Fruit fly (Drosophila melanogaster): ENCODE results near the gene Elo68beta.

The Elo68beta gene

DNA sequence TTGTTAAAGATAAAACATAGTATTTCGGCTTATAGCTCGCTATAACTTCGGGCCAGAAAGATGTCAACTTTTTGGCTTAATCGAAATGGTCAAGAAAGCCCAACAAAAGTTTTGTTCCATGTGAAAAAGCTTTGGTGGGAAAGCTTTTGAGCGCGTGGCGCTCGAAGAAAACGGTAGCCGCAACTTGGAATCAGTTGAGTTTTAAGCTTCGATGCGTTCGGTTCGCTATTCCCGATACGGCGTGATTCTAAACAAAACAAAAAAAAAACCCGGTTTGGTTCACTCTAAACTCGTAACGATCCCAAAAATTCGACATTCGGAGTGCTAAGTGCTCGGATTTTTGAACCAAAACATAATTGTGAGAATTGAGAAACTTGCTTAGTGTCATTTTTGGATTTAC lies 34.3 kb upstream of the Elo68beta start, which contains the start of gene IRSp53 (continued):
- TF ChIP-seq CG7556 (GFP tag; optimal IDR thresholded peaks at IDR 0.05) (no peak), Jarid2 (GFP tag; optimal IDR thresholded peaks at IDR 0.05) (peak; percentile 79), Pdp1 (GFP tag; optimal IDR thresholded peaks at IDR 0.05) (no peak), gro (GFP tag; optimal IDR thresholded peaks at IDR 0.05) (peak; percentile 21), CG15601 (tag; optimal IDR thresholded peaks at IDR 0.05) (no peak), cad (GFP tag; optimal IDR thresholded peaks at IDR 0.05) (no peak), br (optimal IDR thresholded peaks at IDR 0.05) (no peak), CG1529 (GFP tag; optimal IDR thresholded peaks at IDR 0.05) (no peak), sens-2 (GFP tag; IDR thresholded peaks at IDR 0.05) (no peak), CG13287 (GFP tag; IDR thresholded peaks at IDR 0.05; ENCODE audit: partially characterized antibody) (peak; percentile 31; the same call in 1 of the 2 replicates), CG18262 (tag; optimal IDR thresholded peaks at IDR 0.05) (no peak), crol (GFP tag; IDR thresholded peaks at IDR 0.05) (no peak), CG7745 (tag; optimal IDR thresholded peaks at IDR 0.05) (no peak), zfh2 (GFP tag; optimal IDR thresholded peaks at IDR 0.05) (no peak), fd102C (GFP tag; optimal IDR thresholded peaks at IDR 0.05) (no peak), inv (GFP tag; IDR thresholded peaks at IDR 0.05; ENCODE audit: partially characterized antibody) (no peak), CG17829 (tag; optimal IDR thresholded peaks at IDR 0.05) (no peak), BtbVII (GFP tag; optimal IDR thresholded peaks at IDR 0.05) (no peak), CG7372 (GFP tag; IDR thresholded peaks at IDR 0.05) (no peak), CG16813 (GFP tag; IDR thresholded peaks at IDR 0.05; ENCODE audit: partially characterized antibody) (no peak), grn (GFP tag; optimal IDR thresholded peaks at IDR 0.05) (no peak), dmrt11E (tag; optimal IDR thresholded peaks at IDR 0.05) (no peak), row (GFP tag; IDR thresholded peaks at IDR 0.05) (no peak), caup (GFP tag; optimal IDR thresholded peaks at IDR 0.05; ENCODE audit: severe bottlenecking) (peak; percentile 11), danr (GFP tag; IDR thresholded peaks at IDR 0.05) (no peak), CG3995 (GFP tag; optimal IDR thresholded peaks at IDR 0.05) (no peak), mirr (GFP tag; optimal IDR thresholded peaks at IDR 0.05) (no peak), org-1 (GFP tag; optimal IDR thresholded peaks at IDR 0.05) (no peak), CG14710 (tag; optimal IDR thresholded peaks at IDR 0.05) (no peak), CG7987 (GFP tag; optimal IDR thresholded peaks at IDR 0.05) (peak; percentile 1), CG34376 (GFP tag; optimal IDR thresholded peaks at IDR 0.05) (no peak), pan (optimal IDR thresholded peaks at IDR 0.05) (no peak), pan (GFP tag; optimal IDR thresholded peaks at IDR 0.05 in 1 of 2, IDR thresholded peaks at IDR 0.05 in 1 of 2) (no peak), fd3F (GFP tag; optimal IDR thresholded peaks at IDR 0.05) (no peak), chif (GFP tag; optimal IDR thresholded peaks at IDR 0.05) (no peak), CHES-1-like (GFP tag; optimal IDR thresholded peaks at IDR 0.05) (no peak), Hr3 (GFP tag; optimal IDR thresholded peaks at IDR 0.05) (no peak), tna (GFP tag; IDR thresholded peaks at IDR 0.05; ENCODE audit: partially characterized antibody) (peak; percentile 38; the same call in 1 of the 2 replicates), sqz (GFP tag; optimal IDR thresholded peaks at IDR 0.05) (peak; percentile 37), CG4617 (GFP tag; optimal IDR thresholded peaks at IDR 0.05; ENCODE audit: borderline replicate concordance) (no peak), Bteb2 (GFP tag; optimal IDR thresholded peaks at IDR 0.05) (no peak), CG30020 (tag; optimal IDR thresholded peaks at IDR 0.05) (no peak), Antp (GFP tag; optimal IDR thresholded peaks at IDR 0.05) (no peak), crc (GFP tag; optimal IDR thresholded peaks at IDR 0.05) (no peak), Nf-YB (GFP tag; optimal IDR thresholded peaks at IDR 0.05) (no peak), Asciz (GFP tag; optimal IDR thresholded peaks at IDR 0.05) (no peak), ato (GFP tag; IDR thresholded peaks at IDR 0.05; ENCODE audit: partially characterized antibody) (peak; percentile 51; the same call in 1 of the 2 replicates), Xrp1 (GFP tag; IDR thresholded peaks at IDR 0.05) (no peak), Sry-β (GFP tag; optimal IDR thresholded peaks at IDR 0.05) (no peak), fd96Cb (tag; optimal IDR thresholded peaks at IDR 0.05) (no peak)
